Worm (Caenorhabditis elegans) whole organism, L1 larva: ENCODE measurements around the gene gmps-1.

ENCODE experiments used
- elt-3 ChIP-seq, 6 experiments: fragments of 150-350 bp in 1 of 6; sonication (generic microtip); optimal IDR thresholded peaks; 2 replicates each; lab custom pipeline; 2017 to 2018; ENCODE audit warnings: missing biosample characterization in 6 of 6, missing genetic modification characterization in 6 of 6, inconsistent platforms in 1 of 6
- lsy-2 ChIP-seq, 2 experiments: fragments of 150-350 bp; optimal IDR thresholded peaks; 2 replicates each; lab custom pipeline; 2014; ENCODE audit warnings: missing biosample characterization in 2 of 2, missing genetic modification characterization in 2 of 2
- snpc-4 ChIP-seq: fragments of 150-350 bp; optimal IDR thresholded peaks from 2 replicates; lab custom pipeline; 2014; ENCODE audit warnings: missing biosample characterization, missing genetic modification characterization

- TF ChIP-seq elt-3 (tag; optimal IDR thresholded peaks at IDR 0.05; lab: Kevin White, UChicago), result no peak
- peak; percentile 62 to 81 for TF ChIP-seq lsy-2 (tag; optimal IDR thresholded peaks at IDR 0.05; lab: Kevin White, UChicago)
- no peak for TF ChIP-seq snpc-4
Measured at ce11 chrII:10867219-10867618, 1.3 kb downstream of the gmps-1 start.
